Fruit fly (Drosophila melanogaster) whole organism, prepupa: Measurements from ENCODE around the gene CG15635.

Experiments
- CG10631 ChIP-seq: fragments of 200-800 bp; sonication (Bioruptor generic); optimal IDR thresholded peaks from 2 replicates; lab custom pipeline; 2016; ENCODE audit warnings: missing biosample characterization, missing genetic modification characterization
- CG10669 ChIP-seq: fragments of 200-800 bp; sonication (Bioruptor generic); optimal IDR thresholded peaks from 3 replicates; lab custom pipeline; 2018; ENCODE audit warnings: missing biosample characterization, mild to moderate bottlenecking, missing genetic modification characterization, moderate library complexity
- CG11762 ChIP-seq: fragments of 200-800 bp; sonication (Bioruptor generic); optimal IDR thresholded peaks from 3 replicates; lab custom pipeline; 2016; ENCODE audit warnings: missing biosample characterization, missing genetic modification characterization; ENCODE audit not compliant: insufficient read depth
- CG1621 ChIP-seq: fragments of 200-800 bp; sonication (Bioruptor generic); optimal IDR thresholded peaks from 3 replicates; lab custom pipeline; 2018; ENCODE audit warnings: missing biosample characterization, mild to moderate bottlenecking, missing genetic modification characterization
- CG16779 ChIP-seq: fragments of 200-800 bp; sonication (Bioruptor generic); optimal IDR thresholded peaks from 3 replicates; lab custom pipeline; 2017; ENCODE audit warnings: missing biosample characterization, mild to moderate bottlenecking, missing genetic modification characterization
- CG31627 ChIP-seq: fragments of 200-800 bp; sonication (Bioruptor generic); optimal IDR thresholded peaks from 3 replicates; lab custom pipeline; 2016; ENCODE audit warnings: missing biosample characterization, missing genetic modification characterization
- CG32006 ChIP-seq: fragments of 200-800 bp; sonication (Bioruptor generic); optimal IDR thresholded peaks from 3 replicates; lab custom pipeline; 2017; ENCODE audit warnings: missing biosample characterization, mild to moderate bottlenecking, missing genetic modification characterization
- CG34406 ChIP-seq: fragments of 200-800 bp; sonication (Bioruptor generic); optimal IDR thresholded peaks from 3 replicates; lab custom pipeline; 2016; ENCODE audit warnings: missing biosample characterization, missing genetic modification characterization
- CG6792 ChIP-seq: fragments of 200-800 bp; sonication (Bioruptor generic); optimal IDR thresholded peaks from 3 replicates; lab custom pipeline; 2016; ENCODE audit warnings: missing biosample characterization, missing genetic modification characterization
- CG6854 ChIP-seq: fragments of 200-800 bp; sonication (Bioruptor generic); optimal IDR thresholded peaks from 2 replicates; lab custom pipeline; 2017; ENCODE audit warnings: missing biosample characterization, mild to moderate bottlenecking, missing genetic modification characterization
- CG7368 ChIP-seq: fragments of 200-800 bp; sonication (Bioruptor generic); optimal IDR thresholded peaks from 3 replicates; lab custom pipeline; 2016; ENCODE audit warnings: missing biosample characterization, missing genetic modification characterization
- CG8319 ChIP-seq: fragments of 200-800 bp; sonication (Bioruptor generic); optimal IDR thresholded peaks from 3 replicates; lab custom pipeline; 2016; ENCODE audit warnings: missing biosample characterization, missing genetic modification characterization
- CG8632 ChIP-seq: fragments of 200-800 bp; sonication (Bioruptor generic); optimal IDR thresholded peaks from 3 replicates; lab custom pipeline; 2016; ENCODE audit warnings: missing biosample characterization, missing genetic modification characterization
- Eip75B ChIP-seq: fragments of 200-800 bp; sonication (Bioruptor generic); optimal IDR thresholded peaks from 3 replicates; lab custom pipeline; 2016; ENCODE audit warnings: missing biosample characterization, missing genetic modification characterization
- Eip93F ChIP-seq: fragments of 200-800 bp; sonication (Bioruptor generic); optimal IDR thresholded peaks from 2 replicates; lab custom pipeline; 2016; ENCODE audit warnings: missing biosample characterization, mild to moderate bottlenecking, missing genetic modification characterization
- Ets21C ChIP-seq: fragments of 200-800 bp; sonication (Bioruptor generic); optimal IDR thresholded peaks from 3 replicates; lab custom pipeline; 2016; ENCODE audit warnings: missing biosample characterization, missing genetic modification characterization
- Gug ChIP-seq: fragments of 200-800 bp; sonication (Bioruptor generic); IDR thresholded peaks from 2 replicates; pipeline ENCODE4 v1.3.6; 2022; ENCODE audit warnings: missing biosample characterization, missing genetic modification characterization
- Hr39 ChIP-seq: fragments of 200-800 bp; sonication (Bioruptor generic); optimal IDR thresholded peaks from 2 replicates; lab custom pipeline; 2016; ENCODE audit warnings: missing biosample characterization, missing genetic modification characterization
- Lpt ChIP-seq: fragments of 200-800 bp; sonication (Bioruptor generic); optimal IDR thresholded peaks from 3 replicates; lab custom pipeline; 2016; ENCODE audit warnings: missing biosample characterization, missing genetic modification characterization
- Met ChIP-seq: fragments of 200-800 bp; sonication (Bioruptor generic); optimal IDR thresholded peaks from 3 replicates; lab custom pipeline; 2016; ENCODE audit warnings: missing biosample characterization, missing genetic modification characterization
- OdsH ChIP-seq: fragments of 200-800 bp; sonication (Bioruptor generic); optimal IDR thresholded peaks from 3 replicates; lab custom pipeline; 2016; ENCODE audit warnings: missing biosample characterization, missing genetic modification characterization
- Sox102F ChIP-seq: fragments of 200-800 bp; sonication (Bioruptor generic); optimal IDR thresholded peaks from 2 replicates; lab custom pipeline; 2016; ENCODE audit warnings: missing biosample characterization, mild to moderate bottlenecking, missing genetic modification characterization
- Sox14 ChIP-seq: fragments of 200-800 bp; sonication (Bioruptor generic); optimal IDR thresholded peaks from 3 replicates; lab custom pipeline; 2016; ENCODE audit warnings: missing biosample characterization, missing genetic modification characterization
- Sox15 ChIP-seq: fragments of 200-800 bp; sonication (Bioruptor generic); optimal IDR thresholded peaks from 3 replicates; lab custom pipeline; 2016; ENCODE audit warnings: missing biosample characterization, missing genetic modification characterization
- achi ChIP-seq: fragments of 200-800 bp; sonication (Bioruptor generic); optimal IDR thresholded peaks from 3 replicates; lab custom pipeline; 2016; ENCODE audit warnings: missing biosample characterization, missing genetic modification characterization
- dac ChIP-seq: fragments of 200-800 bp; sonication (Bioruptor generic); optimal IDR thresholded peaks from 2 replicates; lab custom pipeline; 2017; ENCODE audit warnings: missing biosample characterization, mild to moderate bottlenecking, missing genetic modification characterization
- dsx ChIP-seq: fragments of 200-800 bp; optimal IDR thresholded peaks from 3 replicates; lab custom pipeline; 2019; ENCODE audit warnings: missing biosample characterization, mild to moderate bottlenecking, missing genetic modification characterization, moderate library complexity; ENCODE audit not compliant: poor library complexity, severe bottlenecking
- eg ChIP-seq: fragments of 200-800 bp; sonication (Bioruptor generic); IDR thresholded peaks from 3 replicates; pipeline ENCODE4 v1.3.6; 2022; ENCODE audit warnings: missing biosample characterization, missing genetic modification characterization
- esn ChIP-seq: fragments of 200-800 bp; sonication (Bioruptor generic); optimal IDR thresholded peaks from 2 replicates; lab custom pipeline; 2016; ENCODE audit warnings: missing biosample characterization, mild to moderate bottlenecking, missing genetic modification characterization, moderate library complexity
- fd59A ChIP-seq: fragments of 200-800 bp; sonication (Bioruptor generic); optimal IDR thresholded peaks from 2 replicates; lab custom pipeline; 2017; ENCODE audit warnings: missing biosample characterization, mild to moderate bottlenecking, missing genetic modification characterization, missing genetic modification reagents
- fd85E ChIP-seq: fragments of 200-800 bp; sonication (Bioruptor generic); optimal IDR thresholded peaks from 3 replicates; lab custom pipeline; 2016; ENCODE audit warnings: missing biosample characterization, missing genetic modification characterization
- fkh ChIP-seq: fragments of 200-800 bp; sonication (Bioruptor generic); optimal IDR thresholded peaks from 3 replicates; lab custom pipeline; 2017; ENCODE audit warnings: missing biosample characterization, mild to moderate bottlenecking, missing genetic modification characterization, moderate library complexity
- lz ChIP-seq: fragments of 200-800 bp; sonication (Bioruptor generic); optimal IDR thresholded peaks from 3 replicates; lab custom pipeline; 2016; ENCODE audit warnings: missing biosample characterization, missing genetic modification characterization
- net ChIP-seq: fragments of 200-800 bp; sonication (Bioruptor generic); optimal IDR thresholded peaks from 3 replicates; lab custom pipeline; 2016; ENCODE audit warnings: missing biosample characterization, missing genetic modification characterization
- salr ChIP-seq, 2 experiments: fragments of 200-800 bp; sonication (Bioruptor generic); optimal IDR thresholded peaks; 3 replicates each; lab custom pipeline; 2016 to 2018; ENCODE audit warnings: missing biosample characterization in 2 of 2, missing genetic modification characterization in 2 of 2, mild to moderate bottlenecking in 1 of 2
- spab ChIP-seq: fragments of 200-800 bp; sonication (Bioruptor generic); optimal IDR thresholded peaks from 2 replicates; lab custom pipeline; 2017; ENCODE audit warnings: missing biosample characterization, mild to moderate bottlenecking, missing genetic modification characterization, missing genetic modification reagents
- ss ChIP-seq, 2 experiments: fragments of 200-800 bp; sonication (Bioruptor generic); optimal IDR thresholded peaks; 2 replicates in 1 of 2; 3 replicates in 1 of 2; lab custom pipeline; 2017 to 2018; ENCODE audit warnings: mild to moderate bottlenecking in 2 of 2, missing biosample characterization in 2 of 2, missing genetic modification characterization in 2 of 2, moderate library complexity in 1 of 2
- topi ChIP-seq: fragments of 200-800 bp; sonication (Bioruptor generic); optimal IDR thresholded peaks from 3 replicates; lab custom pipeline; 2016; ENCODE audit warnings: missing biosample characterization, missing genetic modification characterization

The CG15635 gene

dm6 chr2L:4650752-4651453, 8.1 kb downstream of the CG15635 start, which contains the start of gene CG3355 (continued):
- TF ChIP-seq Met (GFP tag; lab: Kevin White, UChicago) (peak; percentile 20), dac (GFP tag; lab: Kevin White, UChicago) (no peak), fd59A (no peak), Sox102F (GFP tag; lab: Kevin White, UChicago) (peak; percentile 13), CG10631 (GFP tag; lab: Kevin White, UChicago) (no peak), Gug (GFP tag; lab: Robert Waterston, UW) (no peak), CG16779 (tag; lab: Kevin White, UChicago) (no peak), Lpt (GFP tag; lab: Kevin White, UChicago) (no peak), fd85E (GFP tag; lab: Kevin White, UChicago) (no peak), CG1621 (tag; lab: Kevin White, UChicago) (no peak), salr (GFP tag; optimal IDR thresholded peaks at IDR 0.05; lab: Kevin White, UChicago) (no peak), achi (no peak), net (GFP tag; lab: Kevin White, UChicago) (no peak), Sox14 (GFP tag; lab: Kevin White, UChicago) (no peak), OdsH (GFP tag; lab: Kevin White, UChicago) (no peak), CG8632 (no peak), esn (GFP tag; lab: Kevin White, UChicago) (peak; percentile 52), ss (GFP tag; optimal IDR thresholded peaks at IDR 0.05; lab: Kevin White, UChicago) (no peak), CG7368 (no peak), Ets21C (GFP tag; lab: Kevin White, UChicago) (no peak), Eip93F (GFP tag; lab: Kevin White, UChicago) (no peak), Hr39 (GFP tag; lab: Kevin White, UChicago) (peak; percentile 40), CG31627 (GFP tag; lab: Kevin White, UChicago) (peak; percentile 29), CG6792 (GFP tag; lab: Kevin White, UChicago) (no peak), CG10669 (GFP tag; lab: Kevin White, UChicago) (no peak), CG32006 (GFP tag; lab: Kevin White, UChicago) (no peak), dsx (GFP tag; lab: Kevin White, UChicago) (no peak)

dm6 chr2L:4660932-4661331, 18.2 kb downstream of the CG15635 start:
- TF ChIP-seq topi (GFP tag; lab: Kevin White, UChicago) (no peak), CG16779 (tag; lab: Kevin White, UChicago) (no peak), lz (GFP tag; lab: Kevin White, UChicago) (no peak), CG8632 (no peak), Sox102F (GFP tag; lab: Kevin White, UChicago) (no peak), fd85E (GFP tag; lab: Kevin White, UChicago) (no peak), CG11762 (GFP tag; lab: Kevin White, UChicago) (no peak), spab (GFP tag; lab: Kevin White, UChicago) (no peak), esn (GFP tag; lab: Kevin White, UChicago) (no peak), CG8319 (GFP tag; lab: Kevin White, UChicago) (no peak), Eip93F (GFP tag; lab: Kevin White, UChicago) (no peak), eg (GFP tag; lab: Robert Waterston, UW) (no peak), Sox14 (GFP tag; lab: Kevin White, UChicago) (no peak), Sox15 (no peak), CG34406 (GFP tag; lab: Kevin White, UChicago) (no peak), achi (no peak), CG6854 (GFP tag; lab: Kevin White, UChicago) (no peak), Eip75B (GFP tag; lab: Kevin White, UChicago) (no peak), fkh (GFP tag; lab: Kevin White, UChicago) (no peak)
